Fruit fly (Drosophila melanogaster) whole organism, embryonic: ENCODE results near the gene CG43915.

ENCODE experiments used
- ATbp ChIP-seq: fragments of 200-800 bp; sonication (Bioruptor generic); optimal IDR thresholded peaks from 2 replicates; lab custom pipeline; 2017; ENCODE audit warnings: missing biosample characterization, mild to moderate bottlenecking, missing genetic modification characterization, missing genetic modification reagents
- Antp ChIP-seq: fragments of 200-800 bp; sonication (Bioruptor generic); optimal IDR thresholded peaks from 3 replicates; lab custom pipeline; 2016; ENCODE audit warnings: missing biosample characterization, missing genetic modification characterization
- Atf6 ChIP-seq: fragments of 200-800 bp; sonication (Bioruptor generic); IDR thresholded peaks from 2 replicates; pipeline ENCODE4 v1.3.6; 2022; ENCODE audit warnings: missing biosample characterization, missing genetic modification characterization
- B-H2 ChIP-seq: fragments of 200-800 bp; sonication (Bioruptor generic); optimal IDR thresholded peaks from 2 replicates; lab custom pipeline; 2018; ENCODE audit warnings: missing biosample characterization, mild to moderate bottlenecking, missing genetic modification characterization
- Blimp-1 ChIP-seq: fragments of 200-800 bp; sonication (Bioruptor generic); optimal IDR thresholded peaks from 3 replicates; lab custom pipeline; 2018; ENCODE audit warnings: missing biosample characterization, missing genetic modification characterization, mild to moderate bottlenecking, moderate library complexity, missing genetic modification reagents
- CG10366 ChIP-seq: fragments of 200-800 bp; sonication (Bioruptor generic); IDR thresholded peaks from 2 replicates; pipeline ENCODE4 v1.3.6; 2022; ENCODE audit warnings: missing biosample characterization, missing genetic modification characterization
- CG10462 ChIP-seq: fragments of 200-800 bp; sonication (Bioruptor generic); optimal IDR thresholded peaks from 2 replicates; lab custom pipeline; 2016; ENCODE audit warnings: missing biosample characterization, missing genetic modification characterization
- CG11398 ChIP-seq: fragments of 200-800 bp; sonication (Bioruptor generic); optimal IDR thresholded peaks from 2 replicates; lab custom pipeline; 2016; ENCODE audit warnings: missing biosample characterization, missing genetic modification characterization
- CG15601 ChIP-seq: fragments of 200-800 bp; sonication (Bioruptor generic); optimal IDR thresholded peaks from 3 replicates; lab custom pipeline; 2019; ENCODE audit warnings: missing biosample characterization, mild to moderate bottlenecking, missing genetic modification characterization, moderate library complexity
- CG17186 ChIP-seq: fragments of 200-800 bp; sonication (Bioruptor generic); optimal IDR thresholded peaks from 3 replicates; lab custom pipeline; 2017; ENCODE audit warnings: missing biosample characterization, missing genetic modification reagents, missing genetic modification characterization
- CG17361 ChIP-seq: fragments of 200-800 bp; sonication (Bioruptor generic); IDR thresholded peaks from 3 replicates; pipeline ENCODE4 v1.3.6; 2022; ENCODE audit warnings: missing biosample characterization, missing genetic modification characterization
- CG18599 ChIP-seq: fragments of 200-800 bp; sonication (Bioruptor generic); optimal IDR thresholded peaks from 3 replicates; lab custom pipeline; 2017; ENCODE audit warnings: missing biosample characterization, missing genetic modification characterization, mild to moderate bottlenecking, moderate library complexity, missing genetic modification reagents
- CG2116 ChIP-seq: fragments of 200-800 bp; sonication (Bioruptor generic); optimal IDR thresholded peaks from 3 replicates; lab custom pipeline; 2018; ENCODE audit warnings: missing biosample characterization, mild to moderate bottlenecking, missing genetic modification characterization
- CG43689 ChIP-seq: fragments of 200-800 bp; sonication (Bioruptor generic); IDR thresholded peaks from 2 replicates; pipeline ENCODE4 v1.3.6; 2022; ENCODE audit warnings: missing biosample characterization, missing genetic modification characterization
- CG4820 ChIP-seq: fragments of 200-800 bp; sonication (Bioruptor generic); optimal IDR thresholded peaks from 3 replicates; lab custom pipeline; 2016; ENCODE audit warnings: missing biosample characterization, missing genetic modification characterization
- CG7556 ChIP-seq: fragments of 200-800 bp; sonication (Bioruptor generic); optimal IDR thresholded peaks from 2 replicates; lab custom pipeline; 2017; ENCODE audit warnings: missing biosample characterization, mild to moderate bottlenecking, missing genetic modification characterization
- CG7786 ChIP-seq: fragments of 200-800 bp; sonication (Bioruptor generic); optimal IDR thresholded peaks from 2 replicates; lab custom pipeline; 2016; ENCODE audit warnings: missing biosample characterization, missing genetic modification characterization
- CG8290 ChIP-seq, 3 experiments: fragments of 200-800 bp; sonication (Bioruptor generic); optimal IDR thresholded peaks; 2 replicates each; lab custom pipeline; 2016 to 2019; ENCODE audit warnings: missing biosample characterization in 3 of 3, missing genetic modification characterization in 3 of 3, mild to moderate bottlenecking in 2 of 3, moderate library complexity in 1 of 3
- CG8924 ChIP-seq: fragments of 200-800 bp; optimal IDR thresholded peaks from 3 replicates; lab custom pipeline; 2019; ENCODE audit warnings: missing biosample characterization, mild to moderate bottlenecking, missing genetic modification characterization, moderate library complexity
- CG9609 ChIP-seq: fragments of 200-800 bp; sonication (Bioruptor generic); optimal IDR thresholded peaks from 3 replicates; lab custom pipeline; 2016; ENCODE audit warnings: missing biosample characterization, missing genetic modification characterization
- E2f1 ChIP-seq: fragments of 200-800 bp; sonication (Bioruptor generic); IDR thresholded peaks from 2 replicates; pipeline ENCODE4 v1.3.6; 2022; ENCODE audit warnings: missing biosample characterization, missing genetic modification characterization
- E2f2 ChIP-seq: fragments of 200-800 bp; sonication (Bioruptor generic); IDR thresholded peaks from 2 replicates; pipeline ENCODE4 v1.3.6; 2022; ENCODE audit warnings: missing biosample characterization, missing genetic modification characterization
- Ets65A ChIP-seq: fragments of 200-800 bp; sonication (Bioruptor generic); peaks from one replicate; lab custom pipeline; 2016; ENCODE audit warnings: missing biosample characterization, missing genetic modification characterization
- Hmr ChIP-seq: fragments of 200-800 bp; sonication (Bioruptor generic); optimal IDR thresholded peaks from 3 replicates; lab custom pipeline; 2017; ENCODE audit warnings: mild to moderate bottlenecking, missing biosample characterization, missing genetic modification reagents, missing genetic modification characterization
- Hr3 ChIP-seq: fragments of 200-800 bp; sonication (Bioruptor generic); optimal IDR thresholded peaks from 3 replicates; lab custom pipeline; 2016; ENCODE audit warnings: missing biosample characterization, missing genetic modification characterization
- Lpt ChIP-seq: fragments of >200 bp; optimal IDR thresholded peaks from 2 replicates; lab custom pipeline; 2018; ENCODE audit warnings: missing biosample characterization, missing genetic modification characterization
- Meics ChIP-seq: fragments of 200-800 bp; sonication (Bioruptor generic); optimal IDR thresholded peaks from 2 replicates; lab custom pipeline; 2017; ENCODE audit warnings: missing biosample characterization, mild to moderate bottlenecking, missing genetic modification characterization
- Mrtf ChIP-seq: fragments of 200-800 bp; sonication (Bioruptor generic); IDR thresholded peaks from 3 replicates; pipeline ENCODE4 v1.3.6; 2022; ENCODE audit warnings: missing biosample characterization, missing genetic modification characterization
- NC2β ChIP-seq: fragments of 200-800 bp; sonication (Bioruptor generic); optimal IDR thresholded peaks from 2 replicates; lab custom pipeline; 2016; ENCODE audit warnings: missing biosample characterization, missing genetic modification characterization
- Optix ChIP-seq: fragments of 200-800 bp; sonication (Bioruptor generic); IDR thresholded peaks from 3 replicates; pipeline ENCODE4 v1.3.6; 2022; ENCODE audit warnings: missing biosample characterization, missing genetic modification characterization
- Poxn ChIP-seq: fragments of 200-800 bp; sonication (Bioruptor generic); IDR thresholded peaks from 2 replicates; pipeline ENCODE4 v1.3.6; 2022; ENCODE audit warnings: missing biosample characterization, missing genetic modification characterization
- Rfx ChIP-seq: fragments of 200-800 bp; sonication (Bioruptor generic); IDR thresholded peaks from 2 replicates; pipeline ENCODE4 v1.3.6; 2022; ENCODE audit warnings: missing biosample characterization, missing genetic modification characterization
- Sox102F ChIP-seq: fragments of 200-800 bp; sonication (Bioruptor generic); optimal IDR thresholded peaks from 2 replicates; lab custom pipeline; 2018; ENCODE audit warnings: missing biosample characterization, mild to moderate bottlenecking, missing genetic modification characterization, moderate library complexity
- Ssrp ChIP-seq: fragments of 200-800 bp; sonication (Bioruptor generic); optimal IDR thresholded peaks from 2 replicates; lab custom pipeline; 2018; ENCODE audit warnings: missing biosample characterization, mild to moderate bottlenecking, missing genetic modification characterization, moderate library complexity
- az2 ChIP-seq: fragments of 200-800 bp; sonication (Bioruptor generic); optimal IDR thresholded peaks from 3 replicates; lab custom pipeline; 2016; ENCODE audit warnings: missing biosample characterization, missing genetic modification characterization
- chif ChIP-seq, 2 experiments: fragments of 200-800 bp; sonication (Bioruptor generic); optimal IDR thresholded peaks; 3 replicates each; lab custom pipeline; 2016; ENCODE audit warnings: missing biosample characterization in 2 of 2, missing genetic modification characterization in 2 of 2
- dysf ChIP-seq: fragments of 200-800 bp; sonication (Bioruptor generic); IDR thresholded peaks from 3 replicates; pipeline ENCODE4 v1.3.6; 2022; ENCODE audit warnings: missing biosample characterization, missing genetic modification characterization
- ems ChIP-seq: fragments of 200-800 bp; sonication (Bioruptor generic); optimal IDR thresholded peaks from 3 replicates; lab custom pipeline; 2016; ENCODE audit warnings: missing biosample characterization, missing genetic modification characterization
- hkb ChIP-seq, 2 experiments: fragments of 200-800 bp in 1 of 2; fragments of >200 bp in 1 of 2; sonication (Bioruptor generic) in 1 of 2; IDR thresholded peaks in 1 of 2; optimal IDR thresholded peaks in 1 of 2; 2 replicates each; pipeline versions ENCODE4 v1.3.6 to Lab custom; 2017 to 2022; ENCODE audit warnings: missing biosample characterization in 1 of 2, missing genetic modification characterization in 1 of 2
- jigr1 ChIP-seq: fragments of 200-800 bp; sonication (Bioruptor generic); IDR thresholded peaks from 3 replicates; pipeline ENCODE4 v1.3.6; 2022; ENCODE audit warnings: missing biosample characterization, missing genetic modification characterization
- knrl ChIP-seq: fragments of 200-800 bp; sonication (Bioruptor generic); IDR thresholded peaks from 3 replicates; pipeline ENCODE4 v1.3.6; 2022; ENCODE audit warnings: missing biosample characterization, missing genetic modification characterization; ENCODE audit not compliant: partially characterized antibody
- lilli ChIP-seq: fragments of 200-800 bp; sonication (Bioruptor generic); optimal IDR thresholded peaks from 3 replicates; lab custom pipeline; 2016; ENCODE audit warnings: missing biosample characterization, missing genetic modification characterization
- mam ChIP-seq: fragments of 200-800 bp; sonication (Bioruptor generic); optimal IDR thresholded peaks from 3 replicates; lab custom pipeline; 2016; ENCODE audit warnings: missing biosample characterization, missing genetic modification characterization
- nmo ChIP-seq: fragments of 200-800 bp; sonication (Bioruptor generic); optimal IDR thresholded peaks from 2 replicates; lab custom pipeline; 2018; ENCODE audit warnings: missing biosample characterization, mild to moderate bottlenecking, missing genetic modification characterization, moderate library complexity
- seq ChIP-seq: fragments of 200-800 bp; sonication (Bioruptor generic); IDR thresholded peaks from 2 replicates; pipeline ENCODE4 v1.3.6; 2022; ENCODE audit warnings: missing biosample characterization, missing genetic modification characterization
- sug ChIP-seq: fragments of 200-800 bp; optimal IDR thresholded peaks from 2 replicates; lab custom pipeline; 2019; ENCODE audit warnings: missing biosample characterization, mild to moderate bottlenecking, missing genetic modification characterization, moderate library complexity
- tna ChIP-seq: fragments of 200-800 bp; sonication (Bioruptor generic); IDR thresholded peaks from 2 replicates; pipeline ENCODE4 v1.3.6; 2022; ENCODE audit warnings: missing biosample characterization, missing genetic modification characterization; ENCODE audit not compliant: partially characterized antibody
- vvl ChIP-seq: fragments of 200-800 bp; sonication (Bioruptor generic); IDR thresholded peaks from 2 replicates; pipeline ENCODE4 v1.3.6; 2022; ENCODE audit warnings: missing biosample characterization, missing genetic modification characterization
- zfh2 ChIP-seq: fragments of 200-800 bp; sonication (Bioruptor generic); optimal IDR thresholded peaks from 2 replicates; lab custom pipeline; 2016; ENCODE audit warnings: missing biosample characterization, missing genetic modification characterization

Gene CG43915

dm6 chr3L:3970372-3971031, 2.2 kb upstream of the CG43915 start (continued):
- TF ChIP-seq CG17361 (GFP tag; lab: Robert Waterston, UW) (peak; percentile 32; the same call in 1 of the 3 replicates), CG10366 (GFP tag; lab: Robert Waterston, UW) (peak; percentile 53), E2f1 (GFP tag; lab: Robert Waterston, UW) (0 out of 2 replicates have a peak, but pooled peaks have one; percentile 22), CG43689 (GFP tag; lab: Robert Waterston, UW) (no peak), Optix (0 out of 3 replicates have a peak, but pooled peaks have one; percentile 31), knrl (GFP tag; lab: Robert Waterston, UW) (no peak), chif (GFP tag; optimal IDR thresholded peaks at IDR 0.05; lab: Kevin White, UChicago) (peak; percentile 6 to 16), E2f2 (GFP tag; lab: Robert Waterston, UW) (peak; percentile 30; the same call in 1 of the 2 replicates), Hmr (peak; percentile 63), sug (tag; lab: Kevin White, UChicago) (peak; percentile 11), CG8290 (GFP tag; optimal IDR thresholded peaks at IDR 0.05; lab: Kevin White, UChicago) (no peak), CG8290 (tag; optimal IDR thresholded peaks at IDR 0.05; lab: Kevin White, UChicago) (peak in 1 of 2 experiments; percentile 39), vvl (GFP tag; lab: Robert Waterston, UW) (0 out of 2 replicates have a peak, but pooled peaks have one; percentile 46), Atf6 (GFP tag; lab: Robert Waterston, UW) (peak; percentile 44; the same call in 1 of the 2 replicates), Ets65A (GFP tag; lab: Kevin White, UChicago) (peak; percentile 92), az2 (GFP tag; lab: Kevin White, UChicago) (peak; percentile 29), hkb (optimal IDR thresholded peaks at IDR 0.05; lab: Kevin White, UChicago) (no peak), hkb (GFP tag; IDR thresholded peaks at IDR 0.05; lab: Robert Waterston, UW) (0 out of 2 replicates have a peak, but pooled peaks have one; percentile 24), dysf (GFP tag; lab: Robert Waterston, UW) (peak; percentile 64; the same call in 2 of the 3 replicates), zfh2 (GFP tag; lab: Kevin White, UChicago) (peak; percentile 8), Lpt (GFP tag; lab: Kevin White, UChicago) (no peak), CG9609 (GFP tag; lab: Kevin White, UChicago) (peak; percentile 41), Meics (GFP tag; lab: Kevin White, UChicago) (peak; percentile 58), CG7786 (GFP tag; lab: Kevin White, UChicago) (peak; percentile 22), CG10462 (GFP tag; lab: Kevin White, UChicago) (no peak), Hr3 (GFP tag; lab: Kevin White, UChicago) (no peak), Poxn (no peak), CG4820 (GFP tag; lab: Kevin White, UChicago) (peak; percentile 3), lilli (GFP tag; lab: Kevin White, UChicago) (peak; percentile 59), ems (GFP tag; lab: Kevin White, UChicago) (no peak), Mrtf (GFP tag; lab: Robert Waterston, UW) (0 out of 3 replicates have a peak, but pooled peaks have one; percentile 13), CG11398 (peak; percentile 7), mam (GFP tag; lab: Kevin White, UChicago) (peak; percentile 50), Sox102F (peak; percentile 61), Rfx (peak; percentile 50; the same call in 1 of the 2 replicates), CG2116 (GFP tag; lab: Kevin White, UChicago) (no peak), seq (GFP tag; lab: Robert Waterston, UW) (no peak), Blimp-1 (GFP tag; lab: Kevin White, UChicago) (peak; percentile 37), CG17186 (no peak), ATbp (GFP tag; lab: Kevin White, UChicago) (peak; percentile 24), B-H2 (GFP tag; lab: Kevin White, UChicago) (no peak), Antp (GFP tag; lab: Kevin White, UChicago) (peak; percentile 41), Ssrp (tag; lab: Kevin White, UChicago) (peak; percentile 21), NC2β (GFP tag; lab: Kevin White, UChicago) (peak; percentile 17), nmo (peak; percentile 41), CG7556 (GFP tag; lab: Kevin White, UChicago) (peak; percentile 67), tna (GFP tag; lab: Robert Waterston, UW) (no peak), jigr1 (GFP tag; lab: Robert Waterston, UW) (no peak), CG8924 (tag; lab: Kevin White, UChicago) (peak; percentile 38), CG15601 (tag; lab: Kevin White, UChicago) (peak; percentile 16), CG18599 (peak; percentile 77)
